Worm (Caenorhabditis elegans): Measurements from ENCODE around the gene sap-140.

- TF ChIP-seq ets-4 (tag; optimal IDR thresholded peaks at IDR 0.05) (no peak), F13H6.1 (tag; optimal IDR thresholded peaks at IDR 0.05) (no peak), unc-42 (tag; optimal IDR thresholded peaks at IDR 0.05) (no peak), elt-2 (tag; optimal IDR thresholded peaks at IDR 0.05) (no peak), rnt-1 (tag; optimal IDR thresholded peaks at IDR 0.05) (no peak), K02D7.2 (tag; optimal IDR thresholded peaks at IDR 0.05) (no peak), ceh-34 (tag; optimal IDR thresholded peaks at IDR 0.05) (no peak), nfya-1 (tag; optimal IDR thresholded peaks at IDR 0.05) (no peak), madf-2 (tag; optimal IDR thresholded peaks at IDR 0.05) (no peak), pha-2 (tag; optimal IDR thresholded peaks at IDR 0.05) (no peak), pqm-1 (tag; optimal IDR thresholded peaks at IDR 0.05) (no peak), ztf-16 (tag; optimal IDR thresholded peaks at IDR 0.05) (no peak), tbx-2 (tag; optimal IDR thresholded peaks at IDR 0.05) (no peak)
Measured at ce11 chrIII:7521163-7521562, 21.6 kb downstream of the sap-140 start, which contains the start of gene lig-4.
